Fruit fly (Drosophila melanogaster): ENCODE measurements around the gene CG32718.

Gene CG32718

DNA sequence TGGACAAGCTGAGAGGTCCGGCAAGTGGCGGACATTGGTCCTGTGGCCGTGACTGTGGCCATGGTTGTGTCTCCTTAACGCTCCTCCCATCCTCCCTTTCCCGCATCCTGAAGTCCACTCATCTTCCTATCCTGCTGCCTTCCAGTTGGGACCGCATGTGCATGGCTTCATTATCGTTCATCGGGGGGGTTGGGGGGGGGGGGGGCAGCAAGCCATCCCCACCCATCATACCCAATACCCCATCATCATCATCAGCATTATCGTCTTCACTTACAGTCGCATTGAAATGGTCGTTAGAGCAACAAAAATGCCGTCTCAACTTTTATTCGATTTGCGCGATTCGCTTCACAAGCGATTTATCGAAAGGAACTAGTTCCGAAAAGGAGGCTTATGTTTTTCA lies 31.7 kb upstream of the CG32718 start (continued):
- TF ChIP-seq CG8924 (tag; optimal IDR thresholded peaks at IDR 0.05): no peak
- TF ChIP-seq CG10959 (GFP tag; IDR thresholded peaks at IDR 0.05): no peak
- TF ChIP-seq Bteb2 (GFP tag; optimal IDR thresholded peaks at IDR 0.05): no peak
- no peak for TF ChIP-seq CG33557 (GFP tag; optimal IDR thresholded peaks at IDR 0.05)
- TF ChIP-seq Hr39 (optimal IDR thresholded peaks at IDR 0.05): peak; percentile 84

dm6 chrX:7764682-7765081 lies 13.3 kb upstream of the CG32718 start, which contains the start of gene Ir7a:
Gene Ir7a, plus strand, starts transcription at chrX:7764982.
- TF ChIP-seq CG7987 (GFP tag; optimal IDR thresholded peaks at IDR 0.05): no peak
- TF ChIP-seq CG5953 (GFP tag; IDR thresholded peaks at IDR 0.05): no peak
- TF ChIP-seq CG17829 (tag; optimal IDR thresholded peaks at IDR 0.05): no peak
- no peak for TF ChIP-seq vnd (GFP tag; IDR thresholded peaks at IDR 0.05; ENCODE audit: partially characterized antibody)
- no peak for TF ChIP-seq bowl (GFP tag; IDR thresholded peaks at IDR 0.05)
- no peak for TF ChIP-seq CG8924 (tag; optimal IDR thresholded peaks at IDR 0.05)
- TF ChIP-seq ase (GFP tag; IDR thresholded peaks at IDR 0.05): no peak
- TF ChIP-seq lab (GFP tag; optimal IDR thresholded peaks at IDR 0.05): no peak
- no peak for TF ChIP-seq Taf1 (GFP tag; IDR thresholded peaks at IDR 0.05)
- TF ChIP-seq sug (tag; optimal IDR thresholded peaks at IDR 0.05): no peak
- no peak for TF ChIP-seq CG10366 (GFP tag; IDR thresholded peaks at IDR 0.05)
- no peak for TF ChIP-seq Nf-YA (GFP tag; IDR thresholded peaks at IDR 0.05)
- TF ChIP-seq Fer2 (tag; optimal IDR thresholded peaks at IDR 0.05): no peak
- no peak for TF ChIP-seq CG3726 (GFP tag; IDR thresholded peaks at IDR 0.05)

DNA sequence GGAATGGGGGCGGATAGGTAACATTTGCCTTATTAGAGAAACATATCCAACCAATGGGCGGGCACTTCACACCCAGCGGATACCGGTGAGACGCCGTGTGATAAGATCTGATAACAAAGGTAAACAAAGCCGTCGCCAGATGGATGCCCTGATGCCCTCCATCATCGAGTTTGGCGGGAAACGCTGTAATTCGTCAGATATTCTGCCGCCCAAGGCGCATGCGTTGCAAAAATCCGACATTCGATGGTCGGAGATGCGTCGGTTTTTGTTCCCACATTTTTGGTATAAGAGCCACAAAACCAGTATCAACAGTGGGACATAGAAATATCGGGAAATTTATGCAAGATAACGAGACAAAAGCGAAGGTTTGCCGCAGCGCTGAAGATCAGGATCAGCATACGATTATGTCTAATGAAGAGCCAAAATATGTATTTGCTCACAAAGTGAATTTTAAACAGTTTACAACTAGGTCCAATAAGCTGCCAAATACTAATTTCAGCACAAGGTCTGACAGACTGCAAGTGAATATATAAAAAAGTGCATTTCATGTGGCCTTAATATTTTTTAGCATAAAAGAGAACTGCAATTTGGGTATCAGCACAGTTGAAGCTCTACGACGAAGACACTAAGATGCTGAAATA lies 9.7 kb upstream of the CG32718 start, which contains the start of gene CG34338:
TSS of gene CG34338 (plus strand) at position 591 of the 641 bp plus-strand sequence.
- TF ChIP-seq Sry-β (GFP tag; optimal IDR thresholded peaks at IDR 0.05) (no peak), unpg (GFP tag; optimal IDR thresholded peaks at IDR 0.05) (no peak), peb (GFP tag; IDR thresholded peaks at IDR 0.05) (no peak), zfh1 (GFP tag; IDR thresholded peaks at IDR 0.05) (no peak), PHDP (tag; optimal IDR thresholded peaks at IDR 0.05) (no peak), Nf-YB (GFP tag; optimal IDR thresholded peaks at IDR 0.05) (peak; percentile 82), Deaf1 (tag; optimal IDR thresholded peaks at IDR 0.05) (peak; percentile 86), Nf-YC (tag; optimal IDR thresholded peaks at IDR 0.05) (peak; percentile 87), ewg (GFP tag; optimal IDR thresholded peaks at IDR 0.05) (peak; percentile 25)

DNA sequence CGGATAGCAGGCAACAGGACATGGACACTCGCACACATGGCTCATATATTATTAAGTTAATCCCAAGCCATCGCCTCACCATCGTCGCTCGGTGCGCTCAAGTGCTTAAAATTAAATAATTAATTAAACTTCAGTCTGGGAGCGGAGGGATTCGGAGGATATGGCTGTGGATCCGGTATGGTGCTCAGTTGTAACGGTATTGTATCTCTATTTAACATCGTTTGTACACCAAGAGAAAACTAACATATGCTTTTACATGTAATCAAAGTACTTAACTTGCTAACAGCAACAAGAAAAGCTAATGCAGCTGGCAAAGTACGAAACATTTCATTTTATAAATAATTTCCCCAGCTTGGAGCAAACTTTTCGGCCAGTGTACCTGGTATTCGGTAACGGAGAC lies 13.1 kb downstream of the CG32718 start:
- TF ChIP-seq gcm2 (GFP tag; optimal IDR thresholded peaks at IDR 0.05) (no peak), CG11085 (GFP tag; IDR thresholded peaks at IDR 0.05) (no peak), Atf-2 (GFP tag; optimal IDR thresholded peaks at IDR 0.05) (no peak), CG10147 (GFP tag; optimal IDR thresholded peaks at IDR 0.05) (no peak), CG1832 (GFP tag; optimal IDR thresholded peaks at IDR 0.05) (no peak), CG30403 (GFP tag; optimal IDR thresholded peaks at IDR 0.05) (no peak), grn (GFP tag; optimal IDR thresholded peaks at IDR 0.05) (no peak), onecut (GFP tag; IDR thresholded peaks at IDR 0.05) (no peak), CG32772 (GFP tag; IDR thresholded peaks at IDR 0.05) (no peak), crc (GFP tag; optimal IDR thresholded peaks at IDR 0.05) (no peak), wdn (GFP tag; IDR thresholded peaks at IDR 0.05) (no peak), Sox100B (GFP tag; optimal IDR thresholded peaks at IDR 0.05) (no peak), CG6272 (GFP tag; IDR thresholded peaks at IDR 0.05) (no peak), PHDP (tag; optimal IDR thresholded peaks at IDR 0.05) (no peak), zfh2 (GFP tag; optimal IDR thresholded peaks at IDR 0.05) (no peak), CG11504 (tag; optimal IDR thresholded peaks at IDR 0.05) (peak; percentile 1), dysf (GFP tag; IDR thresholded peaks at IDR 0.05) (no peak), Scr (GFP tag; IDR thresholded peaks at IDR 0.05; ENCODE audit: partially characterized antibody) (no peak), CG8765 (GFP tag; IDR thresholded peaks at IDR 0.05) (no peak), CG18476 (GFP tag; optimal IDR thresholded peaks at IDR 0.05) (no peak), scrt (GFP tag; optimal IDR thresholded peaks at IDR 0.05) (no peak), CG18599 (GFP tag; optimal IDR thresholded peaks at IDR 0.05) (peak; percentile 6)

Data from whole organism, embryonic.